Worm (Caenorhabditis elegans): ENCODE data around the gene cest-8.

The cest-8 gene

ce11 chrX:12178351-12179089, 40.9 kb upstream of the cest-8 start:
- TF ChIP-seq vab-15 (tag; optimal IDR thresholded peaks at IDR 0.05) = peak; percentile 19
- TF ChIP-seq lin-14 (GFP tag; optimal IDR thresholded peaks at IDR 0.05) = peak; percentile 24
- TF ChIP-seq blmp-1 (tag; optimal IDR thresholded peaks at IDR 0.05) = peak; percentile 15
- no peak for TF ChIP-seq aly-2 (tag; optimal IDR thresholded peaks at IDR 0.05)
- TF ChIP-seq nhr-85 (tag) = peak; percentile 0

ce11 chrX:12179090-12179488, 40.4 kb upstream of the cest-8 start:
- TF ChIP-seq ceh-90 (tag; optimal IDR thresholded peaks at IDR 0.05) (no peak), fkh-4 (tag; optimal IDR thresholded peaks at IDR 0.05; ENCODE audit: borderline replicate concordance) (no peak), nhr-47 (tag; optimal IDR thresholded peaks at IDR 0.05) (no peak), nhr-19 (GFP tag; conservative IDR thresholded peaks at IDR 0.05) (peak; percentile 19; the same call in 1 of the 2 replicates), ztf-4 (tag; optimal IDR thresholded peaks at IDR 0.05) (no peak), nhr-20 (tag; optimal IDR thresholded peaks at IDR 0.05) (peak; percentile 55), nhr-237 (tag; optimal IDR thresholded peaks at IDR 0.05) (no peak), sup-37 (GFP tag; optimal IDR thresholded peaks at IDR 0.05) (peak; percentile 8), nhr-77 (tag; optimal IDR thresholded peaks at IDR 0.05) (peak; percentile 7), snpc-4 (tag; optimal IDR thresholded peaks at IDR 0.05) (no peak), vab-15 (tag; optimal IDR thresholded peaks at IDR 0.05) (no peak), nhr-85 (tag) (peak; percentile 55), snu-23 (GFP tag; optimal IDR thresholded peaks at IDR 0.05) (peak; percentile 20), ceh-63 (GFP tag; optimal IDR thresholded peaks at IDR 0.05) (no peak), aly-2 (tag; optimal IDR thresholded peaks at IDR 0.05) (no peak), ceh-88 (GFP tag; IDR thresholded peaks at IDR 0.05) (0 out of 2 replicates have a peak, but pooled peaks have one; percentile 31), C16A3.4 (tag; optimal IDR thresholded peaks at IDR 0.05) (no peak), egl-27 (tag; optimal IDR thresholded peaks at IDR 0.05) (peak in 1 of 2 experiments; percentile 26), unc-130 (tag; optimal IDR thresholded peaks at IDR 0.05) (peak; percentile 16), lin-14 (GFP tag; optimal IDR thresholded peaks at IDR 0.05) (peak; percentile 60), dsc-1 (tag; optimal IDR thresholded peaks at IDR 0.05) (no peak), mdl-1 (tag; optimal IDR thresholded peaks at IDR 0.05) (peak in 1 of 2 experiments; percentile 18), elt-2 (tag; optimal IDR thresholded peaks at IDR 0.05) (no peak), pqm-1 (tag; optimal IDR thresholded peaks at IDR 0.05) (no peak), nhr-12 (tag; optimal IDR thresholded peaks at IDR 0.05) (no peak), efl-1 (optimal IDR thresholded peaks at IDR 0.05) (no peak), efl-1 (GFP tag; optimal IDR thresholded peaks at IDR 0.05 in 1 of 2) (peak in 1 of 2 experiments; percentile 35), lir-3 (tag; optimal IDR thresholded peaks at IDR 0.05; ENCODE audit: poor library complexity) (no peak), nhr-71 (tag; optimal IDR thresholded peaks at IDR 0.05) (peak; percentile 34), swsn-7 (tag; optimal IDR thresholded peaks at IDR 0.05) (peak; percentile 1), lsy-2 (tag; optimal IDR thresholded peaks at IDR 0.05) (no peak), lin-35 (GFP tag; optimal IDR thresholded peaks at IDR 0.05) (no peak), nhr-84 (tag; optimal IDR thresholded peaks at IDR 0.05) (no peak), blmp-1 (tag; optimal IDR thresholded peaks at IDR 0.05) (peak; percentile 22), lin-15B (tag; optimal IDR thresholded peaks at IDR 0.05) (no peak), unc-86 (tag; optimal IDR thresholded peaks at IDR 0.05) (no peak), grh-1 (GFP tag; IDR thresholded peaks at IDR 0.05) (peak; percentile 54), C34B4.2 (tag; optimal IDR thresholded peaks at IDR 0.05) (no peak), nhr-90 (tag; optimal IDR thresholded peaks at IDR 0.05; ENCODE audit: poor library complexity) (no peak), unc-30 (tag; optimal IDR thresholded peaks at IDR 0.05) (no peak), lin-13 (GFP tag; optimal IDR thresholded peaks at IDR 0.05) (no peak), rnt-1 (tag; optimal IDR thresholded peaks at IDR 0.05) (no peak), ama-1 (optimal IDR thresholded peaks at IDR 0.05) (no peak)
